Fruit fly (Drosophila melanogaster) whole organism, embryonic: ENCODE measurements around the gene CG43210.

ENCODE experiments used
- Ada2b ChIP-seq: fragments of 200-800 bp; sonication (Bioruptor generic); IDR thresholded peaks from 2 replicates; pipeline ENCODE4 v1.3.6; 2022; ENCODE audit warnings: missing biosample characterization, missing genetic modification characterization
- Adf1 ChIP-seq: fragments of 200-800 bp; sonication (Bioruptor generic); IDR thresholded peaks from 2 replicates; pipeline ENCODE4 v1.3.6; 2022; ENCODE audit warnings: missing biosample characterization, missing genetic modification characterization
- CG10654 ChIP-seq: fragments of 200-800 bp; sonication (Bioruptor generic); optimal IDR thresholded peaks from 2 replicates; lab custom pipeline; 2016; ENCODE audit warnings: missing biosample characterization, missing genetic modification characterization
- CG13287 ChIP-seq: fragments of 200-800 bp; sonication (Bioruptor generic); IDR thresholded peaks from 2 replicates; pipeline ENCODE4 v1.3.6; 2022; ENCODE audit warnings: missing biosample characterization, missing genetic modification characterization; ENCODE audit not compliant: partially characterized antibody
- CG13775 ChIP-seq: fragments of 200-800 bp; sonication (Bioruptor generic); optimal IDR thresholded peaks from 3 replicates; lab custom pipeline; 2017; ENCODE audit warnings: missing biosample characterization, mild to moderate bottlenecking, missing genetic modification characterization
- CG14965 ChIP-seq: fragments of 200-800 bp; sonication (Bioruptor generic); optimal IDR thresholded peaks from 2 replicates; lab custom pipeline; 2016; ENCODE audit warnings: missing biosample characterization, missing genetic modification characterization, borderline replicate concordance
- CG16779 ChIP-seq: fragments of 200-800 bp; sonication (Bioruptor generic); IDR thresholded peaks from 2 replicates; pipeline ENCODE4 v1.3.6; 2022; ENCODE audit warnings: missing biosample characterization, missing genetic modification characterization
- CG17829 ChIP-seq: fragments of 200-800 bp; optimal IDR thresholded peaks from 2 replicates; lab custom pipeline; 2019; ENCODE audit warnings: missing biosample characterization, mild to moderate bottlenecking, missing genetic modification characterization, moderate library complexity
- CG18476 ChIP-seq: fragments of 200-800 bp; sonication (Bioruptor generic); optimal IDR thresholded peaks from 2 replicates; lab custom pipeline; 2016; ENCODE audit warnings: missing biosample characterization, mild to moderate bottlenecking, missing genetic modification characterization
- CG18619 ChIP-seq: fragments of 200-800 bp; sonication (Bioruptor generic); optimal IDR thresholded peaks from 3 replicates; lab custom pipeline; 2017; ENCODE audit warnings: missing biosample characterization, mild to moderate bottlenecking, missing genetic modification characterization
- CG32532 ChIP-seq: fragments of 200-800 bp; sonication (Bioruptor generic); IDR thresholded peaks from 2 replicates; pipeline ENCODE4 v1.3.6; 2022; ENCODE audit warnings: missing biosample characterization, missing genetic modification characterization
- CG3281 ChIP-seq: fragments of 200-800 bp; sonication (Bioruptor generic); optimal IDR thresholded peaks from 3 replicates; lab custom pipeline; 2017; ENCODE audit warnings: missing biosample characterization, mild to moderate bottlenecking, missing genetic modification characterization
- CG33557 ChIP-seq: fragments of 200-800 bp; sonication (Bioruptor generic); optimal IDR thresholded peaks from 2 replicates; lab custom pipeline; 2019; ENCODE audit warnings: missing biosample characterization, mild to moderate bottlenecking, missing genetic modification characterization, moderate library complexity
- CG6654 ChIP-seq: fragments of 200-800 bp; sonication (Bioruptor generic); optimal IDR thresholded peaks from 2 replicates; lab custom pipeline; 2017; ENCODE audit warnings: missing biosample characterization, mild to moderate bottlenecking, missing genetic modification characterization
- CG7357 ChIP-seq: fragments of 200-800 bp; sonication (Bioruptor generic); IDR thresholded peaks from 3 replicates; pipeline ENCODE4 v1.3.6; 2022; ENCODE audit warnings: missing biosample characterization, missing genetic modification characterization
- CG7745 ChIP-seq: fragments of 200-800 bp; sonication (Bioruptor generic); optimal IDR thresholded peaks from 2 replicates; lab custom pipeline; 2018; ENCODE audit warnings: missing biosample characterization, mild to moderate bottlenecking, missing genetic modification characterization, moderate library complexity
- CG7963 ChIP-seq: fragments of 200-800 bp; sonication (Bioruptor generic); IDR thresholded peaks from 3 replicates; pipeline ENCODE4 v1.3.6; 2022; ENCODE audit warnings: missing biosample characterization, missing genetic modification characterization; ENCODE audit not compliant: partially characterized antibody
- D ChIP-seq, 2 experiments: fragments of 200-800 bp in 1 of 2; fragments of >200 bp in 1 of 2; sonication (Bioruptor generic) in 1 of 2; optimal IDR thresholded peaks; 2 replicates in 1 of 2; 3 replicates in 1 of 2; lab custom pipeline; 2017; ENCODE audit warnings: mild to moderate bottlenecking in 1 of 2, missing biosample characterization in 1 of 2, missing genetic modification characterization in 1 of 2, missing genetic modification reagents in 1 of 2
- Dek ChIP-seq: fragments of 200-800 bp; sonication (Bioruptor generic); optimal IDR thresholded peaks from 3 replicates; lab custom pipeline; 2019; ENCODE audit warnings: missing biosample characterization, mild to moderate bottlenecking, missing genetic modification characterization, moderate library complexity
- Dfd ChIP-seq, 2 experiments: fragments of >200 bp; optimal IDR thresholded peaks; 2 replicates each; lab custom pipeline; 2017; ENCODE audit warnings: missing biosample characterization in 2 of 2, missing genetic modification characterization in 2 of 2
- Drgx ChIP-seq: fragments of 200-800 bp; sonication (Bioruptor generic); IDR thresholded peaks from 2 replicates; pipeline ENCODE4 v1.3.6; 2022; ENCODE audit warnings: missing biosample characterization, missing genetic modification characterization
- Ets97D ChIP-seq: fragments of 200-800 bp; sonication (Bioruptor generic); optimal IDR thresholded peaks from 3 replicates; lab custom pipeline; 2016; ENCODE audit warnings: missing biosample characterization, missing genetic modification characterization
- Jarid2 ChIP-seq: fragments of 200-800 bp; sonication (Bioruptor generic); optimal IDR thresholded peaks from 3 replicates; lab custom pipeline; 2017; ENCODE audit warnings: mild to moderate bottlenecking, missing biosample characterization, missing genetic modification reagents, missing genetic modification characterization
- Meics ChIP-seq: fragments of 200-800 bp; sonication (Bioruptor generic); optimal IDR thresholded peaks from 2 replicates; lab custom pipeline; 2017; ENCODE audit warnings: missing biosample characterization, mild to moderate bottlenecking, missing genetic modification characterization
- Mes4 ChIP-seq: fragments of 200-800 bp; sonication (Bioruptor generic); optimal IDR thresholded peaks from 2 replicates; lab custom pipeline; 2016; ENCODE audit warnings: missing biosample characterization, missing genetic modification characterization
- Rx ChIP-seq: fragments of 200-800 bp; sonication (Bioruptor generic); IDR thresholded peaks from 2 replicates; pipeline ENCODE4 v1.3.6; 2022; ENCODE audit warnings: missing biosample characterization, missing genetic modification characterization
- Sry-δ ChIP-seq: fragments of 200-800 bp; sonication (Bioruptor generic); optimal IDR thresholded peaks from 2 replicates; lab custom pipeline; 2016; ENCODE audit warnings: missing biosample characterization, missing genetic modification characterization
- Vsx1 ChIP-seq: fragments of 200-800 bp; sonication (Bioruptor generic); optimal IDR thresholded peaks from 2 replicates; lab custom pipeline; 2017; ENCODE audit warnings: missing biosample characterization, mild to moderate bottlenecking, missing genetic modification characterization, missing genetic modification reagents
- ap ChIP-seq: fragments of 200-800 bp; sonication (Bioruptor generic); IDR thresholded peaks from 2 replicates; pipeline ENCODE4 v1.3.6; 2022; ENCODE audit warnings: missing biosample characterization, missing genetic modification characterization
- ato ChIP-seq: fragments of 200-800 bp; sonication (Bioruptor generic); IDR thresholded peaks from 2 replicates; pipeline ENCODE4 v1.3.6; 2022; ENCODE audit warnings: missing biosample characterization, missing genetic modification characterization; ENCODE audit not compliant: partially characterized antibody
- br ChIP-seq: fragments of >200 bp; optimal IDR thresholded peaks from 2 replicates; lab custom pipeline; 2017
- cad ChIP-seq: fragments of >200 bp; optimal IDR thresholded peaks from 2 replicates; lab custom pipeline; 2017; ENCODE audit warnings: missing biosample characterization, missing genetic modification characterization
- caup ChIP-seq: fragments of 200-800 bp; sonication (Bioruptor generic); optimal IDR thresholded peaks from 3 replicates; lab custom pipeline; 2017; ENCODE audit warnings: missing biosample characterization, mild to moderate bottlenecking, missing genetic modification characterization, moderate library complexity; ENCODE audit not compliant: severe bottlenecking
- disco-r ChIP-seq: fragments of 200-800 bp; sonication (Bioruptor generic); optimal IDR thresholded peaks from 2 replicates; lab custom pipeline; 2016; ENCODE audit warnings: missing biosample characterization, missing genetic modification characterization
- esg ChIP-seq: fragments of 200-800 bp; sonication (Bioruptor generic); conservative IDR thresholded peaks from 2 replicates; pipeline ENCODE4 v1.3.6; 2022; ENCODE audit warnings: missing biosample characterization, missing genetic modification characterization
- fd102C ChIP-seq: fragments of 200-800 bp; sonication (Bioruptor generic); optimal IDR thresholded peaks from 2 replicates; lab custom pipeline; 2018; ENCODE audit warnings: missing biosample characterization, mild to moderate bottlenecking, missing genetic modification characterization, moderate library complexity
- fd3F ChIP-seq: fragments of 200-800 bp; sonication (Bioruptor generic); optimal IDR thresholded peaks from 2 replicates; lab custom pipeline; 2018; ENCODE audit warnings: missing biosample characterization, mild to moderate bottlenecking, missing genetic modification characterization, moderate library complexity
- fu2 ChIP-seq: fragments of 200-800 bp; sonication (Bioruptor generic); optimal IDR thresholded peaks from 2 replicates; lab custom pipeline; 2016; ENCODE audit warnings: missing biosample characterization, missing genetic modification characterization
- gem ChIP-seq: fragments of 200-800 bp; sonication (Bioruptor generic); optimal IDR thresholded peaks from 2 replicates; lab custom pipeline; 2019; ENCODE audit warnings: missing biosample characterization, mild to moderate bottlenecking, missing genetic modification characterization, moderate library complexity
- kay ChIP-seq: fragments of 200-800 bp; sonication (Bioruptor generic); optimal IDR thresholded peaks from 2 replicates; lab custom pipeline; 2016; ENCODE audit warnings: missing biosample characterization, missing genetic modification characterization
- lbe ChIP-seq: fragments of 200-800 bp; sonication (Bioruptor generic); optimal IDR thresholded peaks from 2 replicates; lab custom pipeline; 2016; ENCODE audit warnings: missing biosample characterization, mild to moderate bottlenecking, missing genetic modification characterization
- maf-S ChIP-seq: fragments of 200-800 bp; sonication (Bioruptor generic); optimal IDR thresholded peaks from 2 replicates; lab custom pipeline; 2016; ENCODE audit warnings: missing biosample characterization, missing genetic modification characterization
- odd ChIP-seq: fragments of 200-800 bp; sonication (Bioruptor generic); optimal IDR thresholded peaks from 2 replicates; lab custom pipeline; 2017; ENCODE audit warnings: missing biosample characterization, mild to moderate bottlenecking, missing genetic modification characterization
- onecut ChIP-seq: fragments of 200-800 bp; sonication (Bioruptor generic); IDR thresholded peaks from 2 replicates; pipeline ENCODE4 v1.3.6; 2022; ENCODE audit warnings: missing biosample characterization, missing genetic modification characterization
- pum ChIP-seq: fragments of 200-800 bp; sonication (Bioruptor generic); optimal IDR thresholded peaks from 2 replicates; lab custom pipeline; 2016; ENCODE audit warnings: missing biosample characterization, missing genetic modification characterization
- ro ChIP-seq: fragments of 200-800 bp; sonication (Bioruptor generic); IDR thresholded peaks from 2 replicates; pipeline ENCODE4 v1.3.6; 2022; ENCODE audit warnings: missing biosample characterization, missing genetic modification characterization
- run ChIP-seq: fragments of 200-800 bp; sonication (Bioruptor generic); optimal IDR thresholded peaks from 3 replicates; lab custom pipeline; 2018; ENCODE audit warnings: missing biosample characterization, mild to moderate bottlenecking, missing genetic modification characterization
- tna ChIP-seq: fragments of 200-800 bp; sonication (Bioruptor generic); IDR thresholded peaks from 2 replicates; pipeline ENCODE4 v1.3.6; 2022; ENCODE audit warnings: missing biosample characterization, missing genetic modification characterization; ENCODE audit not compliant: partially characterized antibody
- unc-4 ChIP-seq: fragments of 200-800 bp; sonication (Bioruptor generic); IDR thresholded peaks from 2 replicates; pipeline ENCODE4 v1.3.6; 2022; ENCODE audit warnings: missing biosample characterization, missing genetic modification characterization; ENCODE audit not compliant: partially characterized antibody

Gene CG43210

DNA sequence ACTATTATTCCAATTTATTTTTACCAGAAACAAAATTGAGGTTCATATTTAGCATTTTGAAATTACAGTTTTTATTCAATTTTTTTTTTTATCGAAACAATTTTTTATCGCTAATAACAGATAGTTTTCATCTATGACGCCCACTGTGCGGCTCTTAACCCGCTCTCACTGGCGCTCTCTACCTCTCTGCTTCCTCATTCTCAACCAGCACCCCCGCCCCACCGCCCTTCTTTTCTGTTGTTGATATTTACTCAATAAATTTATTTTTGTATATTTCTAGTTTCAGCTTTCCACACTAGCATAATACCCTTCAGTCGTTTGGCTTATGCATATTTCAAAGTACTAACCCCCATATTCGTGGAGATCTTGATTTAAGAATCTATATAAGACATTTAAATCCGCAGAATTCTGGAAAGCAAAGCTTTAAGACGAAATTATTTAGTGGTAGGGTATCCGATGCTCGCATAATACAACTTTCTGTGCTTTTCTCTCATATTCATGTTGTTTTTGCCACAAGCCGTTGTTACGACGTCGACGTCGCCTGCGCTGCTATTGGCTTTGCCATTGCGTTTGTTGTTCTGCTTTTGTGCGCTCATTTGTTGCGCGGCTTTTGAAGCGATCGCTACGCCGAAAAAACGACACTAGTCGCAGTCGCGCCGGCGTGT lies 19.0 kb upstream of the CG43210 start (continued):
- TF ChIP-seq tna (GFP tag; lab: Robert Waterston, UW) (no peak), maf-S (GFP tag; lab: Kevin White, UChicago) (peak; percentile 94), lbe (GFP tag; lab: Kevin White, UChicago) (peak; percentile 33), CG14965 (peak; percentile 89), Drgx (GFP tag; lab: Robert Waterston, UW) (peak; percentile 93), Dfd (GFP tag; optimal IDR thresholded peaks at IDR 0.05; lab: Kevin White, UChicago) (no peak), Rx (GFP tag; lab: Robert Waterston, UW) (peak; percentile 92), CG17829 (peak; percentile 98), CG10654 (peak; percentile 96), Sry-δ (GFP tag; lab: Kevin White, UChicago) (peak; percentile 67), onecut (peak; percentile 91), CG3281 (GFP tag; lab: Kevin White, UChicago) (peak; percentile 96), Meics (peak; percentile 97), br (lab: Kevin White, UChicago) (no peak), Adf1 (GFP tag; lab: Robert Waterston, UW) (peak; percentile 95), unc-4 (no peak), run (tag; lab: Kevin White, UChicago) (peak; percentile 88), Ets97D (GFP tag; lab: Kevin White, UChicago) (peak; percentile 84), odd (GFP tag; lab: Kevin White, UChicago) (peak; percentile 96), ato (GFP tag; lab: Robert Waterston, UW) (no peak), Ada2b (GFP tag; lab: Robert Waterston, UW) (peak; percentile 85), CG7745 (peak; percentile 84), Vsx1 (GFP tag; lab: Kevin White, UChicago) (peak; percentile 95), gem (peak; percentile 98), Mes4 (GFP tag; lab: Kevin White, UChicago) (peak; percentile 95), CG7963 (GFP tag; lab: Robert Waterston, UW) (no peak), CG13775 (GFP tag; lab: Kevin White, UChicago) (peak; percentile 97), caup (GFP tag; lab: Kevin White, UChicago) (peak; percentile 97), ap (GFP tag; lab: Robert Waterston, UW) (peak; percentile 87), fu2 (peak; percentile 92), D (optimal IDR thresholded peaks at IDR 0.05; lab: Kevin White, UChicago) (no peak), D (GFP tag; optimal IDR thresholded peaks at IDR 0.05; lab: Kevin White, UChicago) (peak; percentile 98), CG13287 (peak; percentile 34; the same call in 1 of the 2 replicates), pum (peak; percentile 96), kay (GFP tag; lab: Kevin White, UChicago) (peak; percentile 95), ro (GFP tag; lab: Robert Waterston, UW) (peak; percentile 88), cad (GFP tag; lab: Kevin White, UChicago) (no peak), esg (GFP tag; lab: Robert Waterston, UW) (peak; percentile 90), fd3F (GFP tag; lab: Kevin White, UChicago) (peak; percentile 94), CG6654 (GFP tag; lab: Kevin White, UChicago) (peak; percentile 85), CG18619 (GFP tag; lab: Kevin White, UChicago) (peak; percentile 97), CG33557 (GFP tag; lab: Kevin White, UChicago) (peak; percentile 97), disco-r (GFP tag; lab: Kevin White, UChicago) (peak; percentile 96), fd102C (GFP tag; lab: Kevin White, UChicago) (peak; percentile 66), CG16779 (GFP tag; lab: Robert Waterston, UW) (peak; percentile 80), CG32532 (GFP tag; lab: Robert Waterston, UW) (peak; percentile 93), CG7357 (GFP tag; lab: Robert Waterston, UW) (peak; percentile 90), CG18476 (GFP tag; lab: Kevin White, UChicago) (peak; percentile 96), Jarid2 (GFP tag; lab: Kevin White, UChicago) (peak; percentile 83), Dek (tag; lab: Kevin White, UChicago) (peak; percentile 95)
